Worm (Caenorhabditis elegans): Measurements from ENCODE around the gene fut-4.

fut-4 gene

DNA sequence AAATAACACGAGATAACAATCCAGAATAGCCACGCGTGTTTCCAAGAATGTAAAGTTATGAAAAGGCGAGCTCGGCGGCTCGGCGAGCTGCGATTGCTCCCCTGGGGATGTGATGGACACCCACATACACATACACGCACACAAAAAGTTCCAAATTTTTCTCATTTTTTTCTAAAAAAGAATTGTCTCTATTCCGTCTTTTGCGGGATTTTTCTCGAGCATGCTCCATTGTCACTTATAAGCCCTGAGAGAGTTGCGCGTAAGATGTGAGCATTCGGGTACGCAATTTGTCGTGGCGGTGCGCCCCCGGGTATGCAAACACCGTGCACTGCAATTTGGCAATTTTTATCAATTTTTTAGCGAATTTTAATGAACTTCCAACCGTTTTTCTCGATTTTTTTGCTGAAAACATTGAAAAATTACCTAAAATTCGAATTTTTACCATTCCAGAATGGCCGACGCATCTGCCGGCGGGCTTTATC, 35.3 kb downstream of the fut-4 start, which contains the start of the genes F08D12.12 and srpa-72 (continued):
- TF ChIP-seq hlh-11 (tag; optimal IDR thresholded peaks at IDR 0.05), result peak; percentile 28
- TF ChIP-seq spr-1 (tag; optimal IDR thresholded peaks at IDR 0.05), result no peak
- no peak for TF ChIP-seq duxl-1 (tag; optimal IDR thresholded peaks at IDR 0.05; ENCODE audit: poor library complexity)
- no peak for TF ChIP-seq F49E8.2 (tag; optimal IDR thresholded peaks at IDR 0.05; ENCODE audit: borderline replicate concordance)
- TF ChIP-seq rbr-2 (tag; optimal IDR thresholded peaks at IDR 0.05), result peak; percentile 21
- no peak for TF ChIP-seq hlh-30 (tag; optimal IDR thresholded peaks at IDR 0.05; ENCODE audit: insufficient read depth)
- TF ChIP-seq hif-1 (tag; optimal IDR thresholded peaks at IDR 0.05), result peak in 1 of 2 experiments; percentile 21

DNA sequence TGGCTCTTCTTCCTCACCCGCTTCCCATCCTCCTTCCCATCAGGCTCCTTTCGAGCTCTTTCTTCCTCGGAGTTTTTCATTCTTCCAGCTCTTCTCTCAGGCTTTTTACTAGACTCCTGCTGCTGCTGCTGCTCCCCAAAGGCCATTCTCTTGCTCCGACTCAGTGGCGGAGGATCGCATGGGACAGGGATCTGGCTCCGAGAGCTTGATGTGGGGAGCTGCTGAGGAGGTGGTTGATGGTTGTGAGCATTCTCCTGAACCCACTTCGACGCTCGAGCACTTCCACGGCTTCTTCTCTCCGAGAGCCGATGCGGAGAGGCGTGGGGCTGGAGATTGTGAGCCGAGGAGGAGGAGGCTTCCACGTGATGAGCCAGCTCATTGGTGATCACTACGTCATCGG, 36.5 kb downstream of the fut-4 start:
- peak in 1 of 2 experiments; percentile 14 for TF ChIP-seq unc-62 (GFP tag; optimal IDR thresholded peaks at IDR 0.05 in 1 of 2)
- no peak for TF ChIP-seq unc-62 (tag; optimal IDR thresholded peaks at IDR 0.05)
- no peak for TF ChIP-seq nhr-6 (tag; optimal IDR thresholded peaks at IDR 0.05)
- TF ChIP-seq set-16 (GFP tag; IDR thresholded peaks at IDR 0.05), result peak; percentile 92
- no peak for TF ChIP-seq aly-2 (tag; optimal IDR thresholded peaks at IDR 0.05)
- no peak for TF ChIP-seq unc-39 (tag; optimal IDR thresholded peaks at IDR 0.05)
- TF ChIP-seq aha-1 (tag), result peak; percentile 37

DNA sequence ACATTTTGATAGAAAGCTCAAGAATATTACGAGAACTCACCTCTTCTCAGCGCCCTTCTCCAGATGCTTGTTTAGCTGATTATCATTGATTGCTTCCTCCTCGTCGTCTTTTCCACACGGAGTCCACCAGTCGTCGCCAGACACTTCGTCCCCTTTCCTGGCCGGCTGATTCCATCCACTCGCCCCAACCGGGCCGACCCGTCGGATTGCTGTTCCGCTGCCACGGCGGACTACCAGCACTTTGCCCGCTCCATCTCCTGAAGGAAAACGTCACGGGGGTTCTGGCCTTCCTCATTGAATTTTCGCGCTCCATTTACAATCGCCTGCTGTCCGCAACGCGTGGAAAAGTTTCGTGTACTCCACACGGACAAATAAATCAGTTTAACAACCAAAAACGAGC, 39.0 kb downstream of the fut-4 start:
- TF ChIP-seq fkh-10 (GFP tag; optimal IDR thresholded peaks at IDR 0.05) (no peak), ztf-11 (tag; optimal IDR thresholded peaks at IDR 0.05) (no peak), hmg-1.1 (GFP tag; IDR thresholded peaks at IDR 0.05) (no peak), nhr-25 (tag; optimal IDR thresholded peaks at IDR 0.05; ENCODE audit: borderline replicate concordance, insufficient read depth) (no peak), set-16 (GFP tag; IDR thresholded peaks at IDR 0.05) (peak; percentile 86), sdz-12 (GFP tag; optimal IDR thresholded peaks at IDR 0.05) (no peak), lin-15B (tag; optimal IDR thresholded peaks at IDR 0.05) (no peak), dpl-1 (GFP tag; optimal IDR thresholded peaks at IDR 0.05) (no peak)

DNA sequence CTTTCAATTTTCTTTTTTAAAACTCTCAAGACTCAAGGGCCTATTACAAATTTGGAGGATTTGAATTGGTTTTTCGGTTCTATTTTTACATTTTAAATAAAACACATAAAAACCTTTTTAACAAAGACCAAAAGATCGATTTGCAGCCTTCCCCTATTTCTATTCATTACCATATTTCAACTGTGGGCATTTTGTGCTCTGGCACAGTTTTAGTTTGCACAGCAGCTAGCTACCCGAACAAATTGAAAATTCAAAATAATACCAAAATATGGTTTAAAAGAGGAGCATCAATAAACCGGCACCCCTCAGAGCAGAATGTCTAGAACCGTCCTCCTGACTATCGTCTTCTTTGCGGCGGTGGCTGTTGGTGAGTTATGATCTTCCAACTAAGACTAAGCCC, 41.0 kb downstream of the fut-4 start, which contains the start of gene F08D12.2:
Gene F08D12.2 (plus strand): TSS at position 301 of the 400 bp plus-strand sequence.
- TF ChIP-seq nhr-41 (GFP tag; IDR thresholded peaks at IDR 0.05), result no peak

DNA sequence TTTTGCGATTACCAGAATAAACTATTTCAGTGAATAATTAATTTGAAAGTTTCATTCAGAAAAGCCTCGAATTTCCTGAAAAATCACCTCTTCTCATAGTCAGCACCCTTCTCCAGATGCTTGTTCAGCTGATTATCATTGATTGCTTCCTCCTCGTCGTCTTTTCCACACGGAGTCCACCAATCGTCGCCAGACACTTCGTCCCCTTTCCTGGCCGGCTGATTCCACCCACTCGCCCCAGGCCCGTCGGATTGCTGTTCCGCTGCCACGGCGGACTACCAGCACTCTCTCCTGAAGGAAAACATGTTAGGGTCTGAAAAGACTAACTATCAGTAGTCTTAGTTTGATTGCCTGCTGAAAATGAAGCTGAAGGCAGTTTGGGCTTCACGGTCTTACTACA, 41.5 kb downstream of the fut-4 start:
- TF ChIP-seq set-16 (GFP tag; IDR thresholded peaks at IDR 0.05) (peak; percentile 50; the same call in 1 of the 2 replicates), dpl-1 (GFP tag; optimal IDR thresholded peaks at IDR 0.05) (no peak), unc-62 (GFP tag; optimal IDR thresholded peaks at IDR 0.05 in 1 of 2) (peak in 1 of 2 experiments; percentile 56), unc-62 (tag; optimal IDR thresholded peaks at IDR 0.05) (no peak)

DNA sequence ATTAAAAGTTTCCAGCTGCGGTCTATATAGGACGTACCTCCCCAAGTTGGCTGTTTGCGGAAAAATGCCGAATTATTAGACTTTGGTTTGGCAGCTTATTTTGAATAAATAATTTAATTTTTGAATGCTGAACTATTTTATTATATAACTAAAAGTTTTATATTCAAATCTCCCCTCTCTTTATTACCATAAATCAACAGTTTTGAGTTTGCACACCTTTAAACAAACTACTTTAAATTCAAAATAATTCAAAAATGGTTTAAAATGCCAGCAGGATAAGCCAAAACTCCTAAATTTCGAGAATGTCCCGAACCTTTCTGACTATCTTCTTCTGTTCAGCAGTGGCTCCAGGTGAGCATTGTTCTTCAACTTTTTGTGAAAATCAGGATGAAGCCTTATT, 43.1 kb downstream of the fut-4 start, which contains the start of gene F08D12.3:
Gene F08D12.3 (plus strand): TSS at position 301 of the 400 bp plus-strand sequence.
- TF ChIP-seq dmd-9 (GFP tag; IDR thresholded peaks at IDR 0.05) (no peak), zip-2 (tag; optimal IDR thresholded peaks at IDR 0.05) (no peak), nhr-28 (tag; optimal IDR thresholded peaks at IDR 0.05) (no peak), nhr-42 (GFP tag; IDR thresholded peaks at IDR 0.05) (no peak), Y105C5A.15 (GFP tag; IDR thresholded peaks at IDR 0.05) (no peak), T26A8.4 (GFP tag; IDR thresholded peaks at IDR 0.05) (no peak), nhr-10 (tag; optimal IDR thresholded peaks at IDR 0.05) (no peak)

DNA sequence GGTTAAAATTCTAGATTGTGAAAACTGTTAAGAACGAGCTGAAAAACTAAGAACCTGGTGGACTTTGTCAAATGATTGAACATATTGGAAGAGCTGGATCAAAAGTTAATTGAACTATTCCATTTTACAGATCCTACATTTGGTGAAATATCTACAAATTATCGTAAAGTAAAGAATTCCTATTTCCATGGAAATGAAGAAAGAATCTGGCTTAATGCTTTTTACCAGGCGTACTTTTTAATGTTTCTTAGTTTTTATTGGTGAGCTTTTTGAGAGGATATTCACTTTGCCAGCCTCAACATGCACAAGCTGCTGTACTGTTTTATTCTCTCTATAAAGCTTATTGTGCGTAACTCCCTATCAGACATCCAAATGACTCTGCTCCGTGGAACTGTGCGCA, 44.5 kb downstream of the fut-4 start, which contains the start of gene F08D12.4:
Gene F08D12.4 (plus strand): TSS at position 301 of the 400 bp plus-strand sequence.
- TF ChIP-seq nhr-25 (tag; optimal IDR thresholded peaks at IDR 0.05; ENCODE audit: borderline replicate concordance, insufficient read depth), result no peak
- TF ChIP-seq dmd-8 (GFP tag; IDR thresholded peaks at IDR 0.05), result no peak
- no peak for TF ChIP-seq ZK546.5 (tag; optimal IDR thresholded peaks at IDR 0.05)
- TF ChIP-seq unc-62 (GFP tag; optimal IDR thresholded peaks at IDR 0.05 in 1 of 2), result no peak
- no peak for TF ChIP-seq unc-62 (tag; optimal IDR thresholded peaks at IDR 0.05)
- TF ChIP-seq ces-1 (GFP tag; optimal IDR thresholded peaks at IDR 0.05), result no peak
- TF ChIP-seq mxl-3 (GFP tag; optimal IDR thresholded peaks at IDR 0.05), result no peak
- no peak for TF ChIP-seq hmg-1.1 (GFP tag; IDR thresholded peaks at IDR 0.05)
- TF ChIP-seq attf-4 (tag; optimal IDR thresholded peaks at IDR 0.05), result no peak
